Fruit fly (Drosophila melanogaster) whole organism, embryonic: ENCODE results near the gene CG18598.

Experiments used
- B-H1 ChIP-seq: fragments of 200-800 bp; sonication (Bioruptor generic); IDR thresholded peaks from 3 replicates; pipeline ENCODE4 v1.3.6; 2022; ENCODE audit warnings: missing biosample characterization, missing genetic modification characterization
- BEAF-32 ChIP-seq: fragments of 200-800 bp; sonication (Bioruptor generic); optimal IDR thresholded peaks from 3 replicates; lab custom pipeline; 2017; ENCODE audit warnings: missing biosample characterization, missing genetic modification characterization, mild to moderate bottlenecking, moderate library complexity, missing genetic modification reagents
- Bteb2 ChIP-seq: fragments of 200-800 bp; sonication (Bioruptor generic); optimal IDR thresholded peaks from 2 replicates; lab custom pipeline; 2016; ENCODE audit warnings: missing biosample characterization, missing genetic modification characterization
- C15 ChIP-seq: fragments of 200-800 bp; sonication (Bioruptor generic); IDR thresholded peaks from 3 replicates; pipeline ENCODE4 v1.3.6; 2022; ENCODE audit warnings: missing biosample characterization, missing genetic modification characterization
- CG12769 ChIP-seq: fragments of 200-800 bp; sonication (Bioruptor generic); optimal IDR thresholded peaks from 2 replicates; lab custom pipeline; 2019; ENCODE audit warnings: missing biosample characterization, mild to moderate bottlenecking, missing genetic modification characterization, moderate library complexity
- CG14860 ChIP-seq: fragments of 200-800 bp; sonication (Bioruptor generic); IDR thresholded peaks from 3 replicates; pipeline ENCODE4 v1.3.6; 2022; ENCODE audit warnings: missing biosample characterization, missing genetic modification characterization; ENCODE audit not compliant: partially characterized antibody
- CG16779 ChIP-seq: fragments of 200-800 bp; sonication (Bioruptor generic); IDR thresholded peaks from 2 replicates; pipeline ENCODE4 v1.3.6; 2022; ENCODE audit warnings: missing biosample characterization, missing genetic modification characterization
- CG1832 ChIP-seq: fragments of 200-800 bp; sonication (Bioruptor generic); optimal IDR thresholded peaks from 2 replicates; lab custom pipeline; 2017; ENCODE audit warnings: missing biosample characterization, mild to moderate bottlenecking, missing genetic modification characterization, inconsistent platforms
- CG18619 ChIP-seq: fragments of 200-800 bp; sonication (Bioruptor generic); optimal IDR thresholded peaks from 3 replicates; lab custom pipeline; 2017; ENCODE audit warnings: missing biosample characterization, mild to moderate bottlenecking, missing genetic modification characterization
- CG2120 ChIP-seq: fragments of 200-800 bp; sonication (Bioruptor generic); optimal IDR thresholded peaks from 3 replicates; lab custom pipeline; 2016; ENCODE audit warnings: missing biosample characterization, missing genetic modification characterization
- CG2712 ChIP-seq: fragments of 200-800 bp; optimal IDR thresholded peaks from 3 replicates; lab custom pipeline; 2019; ENCODE audit warnings: missing biosample characterization, mild to moderate bottlenecking, missing genetic modification characterization, moderate library complexity
- CG2889 ChIP-seq: fragments of 200-800 bp; sonication (Bioruptor generic); IDR thresholded peaks from 3 replicates; pipeline ENCODE4 v1.3.6; 2022; ENCODE audit warnings: missing biosample characterization, missing genetic modification characterization
- CG30020 ChIP-seq: fragments of 200-800 bp; optimal IDR thresholded peaks from 2 replicates; lab custom pipeline; 2019; ENCODE audit warnings: missing biosample characterization, mild to moderate bottlenecking, missing genetic modification characterization, moderate library complexity
- CG34224 ChIP-seq: fragments of 200-800 bp; sonication (Bioruptor generic); IDR thresholded peaks from 3 replicates; pipeline ENCODE4 v1.3.6; 2022; ENCODE audit warnings: missing biosample characterization, missing genetic modification characterization; ENCODE audit not compliant: partially characterized antibody
- CG5953 ChIP-seq: fragments of 200-800 bp; sonication (Bioruptor generic); IDR thresholded peaks from 2 replicates; pipeline ENCODE4 v1.3.6; 2022; ENCODE audit warnings: missing biosample characterization, missing genetic modification characterization
- CG6765 ChIP-seq: fragments of 200-800 bp; sonication (Bioruptor generic); optimal IDR thresholded peaks from 3 replicates; lab custom pipeline; 2017; ENCODE audit warnings: missing biosample characterization, mild to moderate bottlenecking, missing genetic modification characterization
- CG6791 ChIP-seq: fragments of 200-800 bp; sonication (Bioruptor generic); IDR thresholded peaks from 3 replicates; pipeline ENCODE4 v1.3.6; 2022; ENCODE audit warnings: missing biosample characterization, missing genetic modification characterization; ENCODE audit not compliant: partially characterized antibody
- CG8765 ChIP-seq: fragments of 200-800 bp; sonication (Bioruptor generic); IDR thresholded peaks from 2 replicates; pipeline ENCODE4 v1.3.6; 2022; ENCODE audit warnings: missing biosample characterization, missing genetic modification characterization
- CkIIα-i1 ChIP-seq: fragments of 200-800 bp; sonication (Bioruptor generic); IDR thresholded peaks from 2 replicates; pipeline ENCODE4 v1.3.6; 2022; ENCODE audit warnings: missing biosample characterization, missing genetic modification characterization
- Dad ChIP-seq: fragments of 200-800 bp; sonication (Bioruptor generic); optimal IDR thresholded peaks from 3 replicates; lab custom pipeline; 2016; ENCODE audit warnings: missing biosample characterization, missing genetic modification characterization
- E2f2 ChIP-seq: fragments of 200-800 bp; sonication (Bioruptor generic); IDR thresholded peaks from 2 replicates; pipeline ENCODE4 v1.3.6; 2022; ENCODE audit warnings: missing biosample characterization, missing genetic modification characterization
- Ets65A ChIP-seq: fragments of 200-800 bp; sonication (Bioruptor generic); peaks from one replicate; lab custom pipeline; 2016; ENCODE audit warnings: missing biosample characterization, missing genetic modification characterization
- Ets97D ChIP-seq: fragments of 200-800 bp; sonication (Bioruptor generic); optimal IDR thresholded peaks from 3 replicates; lab custom pipeline; 2016; ENCODE audit warnings: missing biosample characterization, missing genetic modification characterization
- Hr78 ChIP-seq, 2 experiments: fragments of 200-800 bp in 1 of 2; fragments of >200 bp in 1 of 2; sonication (Bioruptor generic) in 1 of 2; optimal IDR thresholded peaks; 2 replicates each; lab custom pipeline; 2017 to 2019; ENCODE audit warnings: missing biosample characterization in 2 of 2, missing genetic modification characterization in 2 of 2, mild to moderate bottlenecking in 1 of 2, moderate library complexity in 1 of 2
- NFAT ChIP-seq: fragments of 200-800 bp; sonication (Bioruptor generic); IDR thresholded peaks from 2 replicates; pipeline ENCODE4 v1.3.6; 2022; ENCODE audit warnings: missing biosample characterization, missing genetic modification characterization
- NK7.1 ChIP-seq: fragments of 200-800 bp; sonication (Bioruptor generic); optimal IDR thresholded peaks from 3 replicates; lab custom pipeline; 2016; ENCODE audit warnings: missing biosample characterization, missing genetic modification characterization
- Neu2 ChIP-seq: fragments of 200-800 bp; sonication (Bioruptor generic); optimal IDR thresholded peaks from 3 replicates; lab custom pipeline; 2016; ENCODE audit warnings: missing biosample characterization, missing genetic modification characterization, borderline replicate concordance
- Nf-YB ChIP-seq: fragments of 200-800 bp; sonication (Bioruptor generic); optimal IDR thresholded peaks from 3 replicates; lab custom pipeline; 2019; ENCODE audit warnings: missing biosample characterization, mild to moderate bottlenecking, missing genetic modification characterization, moderate library complexity
- Oli ChIP-seq: fragments of 200-800 bp; sonication (Bioruptor generic); optimal IDR thresholded peaks from 2 replicates; lab custom pipeline; 2018; ENCODE audit warnings: missing biosample characterization, mild to moderate bottlenecking, missing genetic modification characterization, moderate library complexity
- Sry-β ChIP-seq: fragments of 200-800 bp; sonication (Bioruptor generic); optimal IDR thresholded peaks from 2 replicates; lab custom pipeline; 2018; ENCODE audit warnings: missing biosample characterization, mild to moderate bottlenecking, missing genetic modification characterization, moderate library complexity
- abd-A ChIP-seq: fragments of 200-800 bp; sonication (Bioruptor generic); optimal IDR thresholded peaks from 3 replicates; lab custom pipeline; 2019; ENCODE audit warnings: missing biosample characterization, mild to moderate bottlenecking, missing genetic modification characterization, moderate library complexity
- ara ChIP-seq: fragments of 200-800 bp; sonication (Bioruptor generic); IDR thresholded peaks from 2 replicates; pipeline ENCODE4 v1.3.6; 2022; ENCODE audit warnings: missing biosample characterization, missing genetic modification characterization
- caup ChIP-seq: fragments of 200-800 bp; sonication (Bioruptor generic); optimal IDR thresholded peaks from 3 replicates; lab custom pipeline; 2017; ENCODE audit warnings: missing biosample characterization, mild to moderate bottlenecking, missing genetic modification characterization, moderate library complexity; ENCODE audit not compliant: severe bottlenecking
- chn ChIP-seq: fragments of 200-800 bp; sonication (Bioruptor generic); optimal IDR thresholded peaks from 2 replicates; lab custom pipeline; 2016; ENCODE audit warnings: missing biosample characterization, missing genetic modification characterization
- ci ChIP-seq: fragments of 200-800 bp; sonication (Bioruptor generic); IDR thresholded peaks from 3 replicates; pipeline ENCODE4 v1.3.6; 2022; ENCODE audit warnings: missing biosample characterization, missing genetic modification characterization
- crol ChIP-seq: fragments of 200-800 bp; sonication (Bioruptor generic); IDR thresholded peaks from 2 replicates; pipeline ENCODE4 v1.3.6; 2022; ENCODE audit warnings: missing biosample characterization, missing genetic modification characterization
- dmrt11E ChIP-seq: fragments of 200-800 bp; sonication (Bioruptor generic); optimal IDR thresholded peaks from 3 replicates; lab custom pipeline; 2018; ENCODE audit warnings: missing biosample characterization, mild to moderate bottlenecking, missing genetic modification characterization, moderate library complexity
- fd3F ChIP-seq: fragments of 200-800 bp; sonication (Bioruptor generic); optimal IDR thresholded peaks from 2 replicates; lab custom pipeline; 2018; ENCODE audit warnings: missing biosample characterization, mild to moderate bottlenecking, missing genetic modification characterization, moderate library complexity
- fu2 ChIP-seq: fragments of 200-800 bp; sonication (Bioruptor generic); optimal IDR thresholded peaks from 2 replicates; lab custom pipeline; 2016; ENCODE audit warnings: missing biosample characterization, missing genetic modification characterization
- gfzf ChIP-seq: fragments of 200-800 bp; sonication (Bioruptor generic); optimal IDR thresholded peaks from 2 replicates; lab custom pipeline; 2016; ENCODE audit warnings: missing biosample characterization, mild to moderate bottlenecking, missing genetic modification characterization, moderate library complexity
- gro ChIP-seq: fragments of 200-800 bp; sonication (Bioruptor generic); optimal IDR thresholded peaks from 2 replicates; lab custom pipeline; 2016; ENCODE audit warnings: missing biosample characterization, missing genetic modification characterization
- inv ChIP-seq: fragments of 200-800 bp; sonication (Bioruptor generic); IDR thresholded peaks from 2 replicates; pipeline ENCODE4 v1.3.6; 2022; ENCODE audit warnings: missing biosample characterization, missing genetic modification characterization; ENCODE audit not compliant: partially characterized antibody
- nerfin-2 ChIP-seq: fragments of 200-800 bp; sonication (Bioruptor generic); IDR thresholded peaks from 2 replicates; pipeline ENCODE4 v1.3.6; 2022; ENCODE audit warnings: missing biosample characterization, missing genetic modification characterization; ENCODE audit not compliant: partially characterized antibody
- scrt ChIP-seq: fragments of 200-800 bp; sonication (Bioruptor generic); optimal IDR thresholded peaks from 2 replicates; lab custom pipeline; 2018; ENCODE audit warnings: missing biosample characterization, mild to moderate bottlenecking, missing genetic modification characterization, moderate library complexity
- slp2 ChIP-seq: fragments of 200-800 bp; sonication (Bioruptor generic); optimal IDR thresholded peaks from 2 replicates; lab custom pipeline; 2016; ENCODE audit warnings: missing biosample characterization, missing genetic modification characterization
- tap ChIP-seq: fragments of 200-800 bp; optimal IDR thresholded peaks from 3 replicates; lab custom pipeline; 2019; ENCODE audit warnings: missing biosample characterization, mild to moderate bottlenecking, missing genetic modification characterization, moderate library complexity
- toy ChIP-seq: fragments of 200-800 bp; sonication (Bioruptor generic); IDR thresholded peaks from 2 replicates; pipeline ENCODE4 v1.3.6; 2022; ENCODE audit warnings: missing biosample characterization, missing genetic modification characterization
- zen ChIP-seq: fragments of 200-800 bp; sonication (Bioruptor generic); optimal IDR thresholded peaks from 3 replicates; lab custom pipeline; 2018; ENCODE audit warnings: missing biosample characterization, mild to moderate bottlenecking, missing genetic modification characterization, moderate library complexity

CG18598 gene

dm6 chr3R:18226043-18226808 is 24.7 kb upstream of the CG18598 start, which contains the start of the genes CG7168 and Mdh2 (continued):
- TF ChIP-seq nerfin-2 (GFP tag; lab: Robert Waterston, UW) (peak; percentile 92), chn (GFP tag; lab: Kevin White, UChicago) (peak; percentile 9), Nf-YB (GFP tag; lab: Kevin White, UChicago) (peak; percentile 88), gro (no peak), CG6765 (GFP tag; lab: Kevin White, UChicago) (peak; percentile 36), Ets97D (GFP tag; lab: Kevin White, UChicago) (peak; percentile 67), C15 (GFP tag; lab: Robert Waterston, UW) (no peak), CG8765 (GFP tag; lab: Robert Waterston, UW) (no peak), gfzf (GFP tag; lab: Kevin White, UChicago) (peak; percentile 18), scrt (GFP tag; lab: Kevin White, UChicago) (peak; percentile 51), CG34224 (GFP tag; lab: Robert Waterston, UW) (peak; percentile 79), inv (GFP tag; lab: Robert Waterston, UW) (peak; percentile 63), CG2120 (GFP tag; lab: Kevin White, UChicago) (peak; percentile 14)

DNA sequence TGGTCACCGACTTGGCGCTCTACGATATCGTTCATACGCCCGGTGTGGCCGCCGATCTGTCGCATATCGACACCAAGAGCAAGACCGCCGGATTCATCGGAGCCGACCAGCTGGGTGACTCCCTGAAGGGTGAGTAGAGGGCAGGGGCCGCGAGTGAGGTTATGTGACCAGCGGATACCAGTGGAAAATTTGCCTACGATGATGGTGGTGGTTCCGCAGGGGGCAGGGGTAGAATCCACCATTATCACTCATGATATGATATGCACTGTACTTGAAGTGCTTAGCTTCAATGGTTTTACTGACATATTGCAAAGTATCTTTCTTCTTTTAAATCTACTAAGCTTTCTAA is 24.1 kb upstream of the CG18598 start:
- no peak for TF ChIP-seq tap (tag; lab: Kevin White, UChicago)
- no peak for TF ChIP-seq dmrt11E (tag; lab: Kevin White, UChicago)
- TF ChIP-seq CG2712 (tag; lab: Kevin White, UChicago): no peak
- TF ChIP-seq Bteb2 (GFP tag; lab: Kevin White, UChicago): no peak
- no peak for TF ChIP-seq CkIIα-i1 (GFP tag; lab: Robert Waterston, UW)
- no peak for TF ChIP-seq CG12769
- TF ChIP-seq zen (tag; lab: Kevin White, UChicago): no peak
- no peak for TF ChIP-seq Oli (tag; lab: Kevin White, UChicago)
- TF ChIP-seq B-H1 (GFP tag; lab: Robert Waterston, UW): no peak
- no peak for TF ChIP-seq CG16779 (GFP tag; lab: Robert Waterston, UW)
- TF ChIP-seq NK7.1 (GFP tag; lab: Kevin White, UChicago): no peak
- TF ChIP-seq Dad (GFP tag; lab: Kevin White, UChicago): no peak
- no peak for TF ChIP-seq BEAF-32 (GFP tag; lab: Kevin White, UChicago)
- TF ChIP-seq Neu2 (GFP tag; lab: Kevin White, UChicago): no peak
- no peak for TF ChIP-seq slp2
- no peak for TF ChIP-seq Ets65A (GFP tag; lab: Kevin White, UChicago)
- TF ChIP-seq E2f2 (GFP tag; lab: Robert Waterston, UW): no peak
- no peak for TF ChIP-seq caup (GFP tag; lab: Kevin White, UChicago)
- TF ChIP-seq Sry-β (GFP tag; lab: Kevin White, UChicago): no peak
- peak; percentile 86 for TF ChIP-seq crol (GFP tag; lab: Robert Waterston, UW)
- TF ChIP-seq CG2889 (GFP tag; lab: Robert Waterston, UW): no peak
- TF ChIP-seq CG34224 (GFP tag; lab: Robert Waterston, UW): no peak
- TF ChIP-seq CG14860 (GFP tag; lab: Robert Waterston, UW): no peak
- peak; percentile 20 for TF ChIP-seq fu2
- TF ChIP-seq Hr78 (GFP tag; optimal IDR thresholded peaks at IDR 0.05; lab: Kevin White, UChicago): no peak
- no peak for TF ChIP-seq toy (GFP tag; lab: Robert Waterston, UW)
- TF ChIP-seq CG18619 (GFP tag; lab: Kevin White, UChicago): no peak
- no peak for TF ChIP-seq CG30020 (tag; lab: Kevin White, UChicago)
- no peak for TF ChIP-seq CG5953 (GFP tag; lab: Robert Waterston, UW)
- TF ChIP-seq ci (GFP tag; lab: Robert Waterston, UW): 0 out of 3 replicates have a peak, but pooled peaks have one; percentile 44
- no peak for TF ChIP-seq fd3F
- no peak for TF ChIP-seq CG6791
- TF ChIP-seq abd-A: no peak
- TF ChIP-seq CG1832 (GFP tag; lab: Kevin White, UChicago): no peak
- 0 out of 2 replicates have a peak, but pooled peaks have one; percentile 25 for TF ChIP-seq ara (GFP tag; lab: Robert Waterston, UW)
- peak; percentile 75 for TF ChIP-seq NFAT (GFP tag; lab: Robert Waterston, UW)
